Fruit fly (Drosophila melanogaster): ENCODE measurements around the gene CG4629.

DNA sequence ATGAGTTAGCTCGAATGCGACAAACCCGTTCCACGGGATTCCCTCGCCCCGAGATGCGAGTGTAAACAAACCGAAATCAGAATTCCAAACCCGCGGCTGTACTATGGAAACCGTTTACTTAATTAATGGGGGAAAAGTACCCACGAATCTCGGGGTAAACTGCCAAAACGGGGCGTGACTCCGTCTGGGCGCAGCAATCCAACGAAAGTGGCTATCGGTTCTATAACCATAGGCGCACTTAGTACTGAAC is 20.3 kb upstream of the CG4629 start:
- TF ChIP-seq psq (optimal IDR thresholded peaks at IDR 0.05): no peak
- no peak for TF ChIP-seq h (optimal IDR thresholded peaks at IDR 0.05)
- TF ChIP-seq insv (optimal IDR thresholded peaks at IDR 0.05): no peak
- TF ChIP-seq Sin3A (optimal IDR thresholded peaks at IDR 0.05): no peak
- TF ChIP-seq ttk (optimal IDR thresholded peaks at IDR 0.05): no peak
- no peak for TF ChIP-seq Myc (optimal IDR thresholded peaks at IDR 0.05)
